Fruit fly (Drosophila melanogaster): Measurements from ENCODE around the gene CG14441.

The CG14441 gene

DNA sequence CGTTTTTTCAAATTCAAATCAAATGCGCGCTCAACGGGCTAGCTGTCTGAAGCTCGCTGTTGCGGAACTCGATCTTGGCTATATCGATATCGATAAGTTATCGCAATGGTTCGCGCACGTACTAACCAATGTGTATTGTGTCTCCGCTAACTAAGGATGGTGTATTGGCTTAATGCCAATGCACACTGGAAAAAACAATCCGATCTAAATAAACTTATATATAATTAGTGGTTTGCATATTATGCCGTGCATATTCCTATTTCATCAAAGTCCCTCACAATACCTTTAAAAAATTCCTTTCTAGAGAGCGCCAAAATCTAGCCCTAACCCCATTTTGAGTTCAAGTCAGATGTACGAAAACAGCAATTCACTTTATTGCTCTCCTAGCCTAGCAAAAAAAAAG is 41.9 kb downstream of the CG14441 start (continued):
- TF ChIP-seq fu2 (GFP tag; optimal IDR thresholded peaks at IDR 0.05), result no peak
- peak; percentile 92 for TF ChIP-seq CG42726 (GFP tag; IDR thresholded peaks at IDR 0.05; ENCODE audit: partially characterized antibody)
- no peak for TF ChIP-seq CG15011 (GFP tag; optimal IDR thresholded peaks at IDR 0.05)
- peak; percentile 13 for TF ChIP-seq p53 (GFP tag; optimal IDR thresholded peaks at IDR 0.05)
- TF ChIP-seq CG9609 (GFP tag; optimal IDR thresholded peaks at IDR 0.05), result no peak
- TF ChIP-seq CG10462 (GFP tag; optimal IDR thresholded peaks at IDR 0.05), result peak; percentile 1
- TF ChIP-seq Nf-YA (GFP tag; IDR thresholded peaks at IDR 0.05), result no peak
- TF ChIP-seq CG30403 (GFP tag; optimal IDR thresholded peaks at IDR 0.05), result peak; percentile 44
- TF ChIP-seq jing (GFP tag; optimal IDR thresholded peaks at IDR 0.05), result no peak
- TF ChIP-seq Kr (GFP tag; optimal IDR thresholded peaks at IDR 0.05), result no peak
- 0 out of 3 replicates have a peak, but pooled peaks have one; percentile 26 for TF ChIP-seq ase (GFP tag; IDR thresholded peaks at IDR 0.05)
- peak; percentile 49 for TF ChIP-seq CG1647 (GFP tag; optimal IDR thresholded peaks at IDR 0.05)
- peak; percentile 50 for TF ChIP-seq unpg (GFP tag; optimal IDR thresholded peaks at IDR 0.05)
- TF ChIP-seq fd64A (GFP tag; optimal IDR thresholded peaks at IDR 0.05), result no peak
- no peak for TF ChIP-seq corto (GFP tag; optimal IDR thresholded peaks at IDR 0.05)
- peak; percentile 12 for TF ChIP-seq org-1 (GFP tag; optimal IDR thresholded peaks at IDR 0.05)
- no peak for TF ChIP-seq Hr78 (GFP tag; optimal IDR thresholded peaks at IDR 0.05)
- peak; percentile 68; the same call in 1 of the 2 replicates for TF ChIP-seq rib (GFP tag; IDR thresholded peaks at IDR 0.05)
- TF ChIP-seq her (GFP tag; optimal IDR thresholded peaks at IDR 0.05), result no peak
- peak; percentile 92 for TF ChIP-seq Ets65A (GFP tag)
- peak; percentile 85 for TF ChIP-seq Bgb (GFP tag; IDR thresholded peaks at IDR 0.05; ENCODE audit: partially characterized antibody)
- TF ChIP-seq Hr39 (optimal IDR thresholded peaks at IDR 0.05), result no peak
- no peak; the same call in 1 of the 2 replicates for TF ChIP-seq esg (GFP tag; conservative IDR thresholded peaks at IDR 0.05)
- TF ChIP-seq otp (GFP tag; IDR thresholded peaks at IDR 0.05), result peak; percentile 55; the same call in 2 of the 3 replicates
- peak; percentile 35 for TF ChIP-seq jumu (GFP tag; optimal IDR thresholded peaks at IDR 0.05)
- no peak for TF ChIP-seq CG13123 (GFP tag; optimal IDR thresholded peaks at IDR 0.05)
- peak; percentile 31 for TF ChIP-seq Sox102F (GFP tag; optimal IDR thresholded peaks at IDR 0.05)
- no peak for TF ChIP-seq CG10274 (GFP tag; optimal IDR thresholded peaks at IDR 0.05)
- TF ChIP-seq CHES-1-like (GFP tag; optimal IDR thresholded peaks at IDR 0.05), result no peak
- TF ChIP-seq CrebB (tag; optimal IDR thresholded peaks at IDR 0.05), result peak; percentile 43
- no peak for TF ChIP-seq CG1792 (GFP tag; optimal IDR thresholded peaks at IDR 0.05)
- no peak for TF ChIP-seq CG11085 (GFP tag; IDR thresholded peaks at IDR 0.05)
- peak; percentile 45 for TF ChIP-seq Dek (tag; optimal IDR thresholded peaks at IDR 0.05)
- TF ChIP-seq CG5180 (GFP tag; optimal IDR thresholded peaks at IDR 0.05), result no peak
- TF ChIP-seq prd (optimal IDR thresholded peaks at IDR 0.05), result no peak
- TF ChIP-seq prd (GFP tag; IDR thresholded peaks at IDR 0.05), result peak; percentile 72
- no peak for TF ChIP-seq toy (GFP tag; IDR thresholded peaks at IDR 0.05)
- peak; percentile 86 for TF ChIP-seq amos (GFP tag; IDR thresholded peaks at IDR 0.05; ENCODE audit: partially characterized antibody)
- TF ChIP-seq sqz (GFP tag; optimal IDR thresholded peaks at IDR 0.05), result no peak
- TF ChIP-seq CG13287 (GFP tag; IDR thresholded peaks at IDR 0.05; ENCODE audit: partially characterized antibody), result peak; percentile 81
- TF ChIP-seq HLH54F (GFP tag; optimal IDR thresholded peaks at IDR 0.05), result peak; percentile 23
- peak; percentile 22 for TF ChIP-seq CG13424 (tag; optimal IDR thresholded peaks at IDR 0.05)
- peak; percentile 39 for TF ChIP-seq Camta (GFP tag; optimal IDR thresholded peaks at IDR 0.05)
- peak; percentile 45 for TF ChIP-seq Mad (GFP tag; optimal IDR thresholded peaks at IDR 0.05)
- TF ChIP-seq CG9437 (GFP tag; optimal IDR thresholded peaks at IDR 0.05), result no peak
- TF ChIP-seq CG17328 (GFP tag; IDR thresholded peaks at IDR 0.05), result peak; percentile 68
- TF ChIP-seq CG4730 (GFP tag; IDR thresholded peaks at IDR 0.05), result no peak
- TF ChIP-seq CG1832 (GFP tag; optimal IDR thresholded peaks at IDR 0.05), result no peak
- TF ChIP-seq Poxn (GFP tag; IDR thresholded peaks at IDR 0.05), result no peak
- TF ChIP-seq bowl (GFP tag; IDR thresholded peaks at IDR 0.05), result no peak
- peak; percentile 48; the same call in 1 of the 3 replicates for TF ChIP-seq so (GFP tag; IDR thresholded peaks at IDR 0.05)
- no peak for TF ChIP-seq CG32767 (GFP tag; IDR thresholded peaks at IDR 0.05)

All from whole organism, embryonic.